Fruit fly (Drosophila melanogaster): Measurements from ENCODE around the gene cDIP.

The cDIP gene

dm6 chr3R:21179592-21180390, 18.9 kb upstream of the cDIP start (continued):
- TF ChIP-seq Neu2 (GFP tag; optimal IDR thresholded peaks at IDR 0.05; ENCODE audit: borderline replicate concordance): no peak
- no peak for TF ChIP-seq CHES-1-like (GFP tag; optimal IDR thresholded peaks at IDR 0.05)
- peak; percentile 13 for TF ChIP-seq BtbVII (GFP tag; optimal IDR thresholded peaks at IDR 0.05)
- TF ChIP-seq Hr78 (GFP tag; optimal IDR thresholded peaks at IDR 0.05): no peak
- TF ChIP-seq CG12659 (GFP tag; optimal IDR thresholded peaks at IDR 0.05): no peak
- no peak for TF ChIP-seq CG7987 (GFP tag; optimal IDR thresholded peaks at IDR 0.05)
- TF ChIP-seq zen2 (GFP tag; IDR thresholded peaks at IDR 0.05; ENCODE audit: partially characterized antibody): no peak
- no peak for TF ChIP-seq CG1024 (GFP tag; IDR thresholded peaks at IDR 0.05)
- TF ChIP-seq CG3726 (GFP tag; IDR thresholded peaks at IDR 0.05): no peak
- no peak for TF ChIP-seq TFAM (GFP tag; optimal IDR thresholded peaks at IDR 0.05)
- TF ChIP-seq Atf6 (GFP tag; IDR thresholded peaks at IDR 0.05): no peak
- TF ChIP-seq dati (GFP tag; IDR thresholded peaks at IDR 0.05): no peak
- TF ChIP-seq her (GFP tag; optimal IDR thresholded peaks at IDR 0.05): no peak
- TF ChIP-seq Aef1 (GFP tag; IDR thresholded peaks at IDR 0.05): no peak
- peak; percentile 34 for TF ChIP-seq CG16813 (GFP tag; IDR thresholded peaks at IDR 0.05; ENCODE audit: partially characterized antibody)
- TF ChIP-seq Dfd (GFP tag; optimal IDR thresholded peaks at IDR 0.05): no peak
- no peak for TF ChIP-seq CG1602 (GFP tag; optimal IDR thresholded peaks at IDR 0.05)
- no peak for TF ChIP-seq fd64A (GFP tag; optimal IDR thresholded peaks at IDR 0.05)
- TF ChIP-seq CG14667 (GFP tag; IDR thresholded peaks at IDR 0.05): no peak
- TF ChIP-seq Dek (tag; optimal IDR thresholded peaks at IDR 0.05): peak; percentile 24
- TF ChIP-seq schlank (tag; optimal IDR thresholded peaks at IDR 0.05): no peak
- peak; percentile 51 for TF ChIP-seq bbx (GFP tag; IDR thresholded peaks at IDR 0.05; ENCODE audit: partially characterized antibody)
- TF ChIP-seq ro (GFP tag; IDR thresholded peaks at IDR 0.05): no peak
- TF ChIP-seq Hey (tag; optimal IDR thresholded peaks at IDR 0.05): no peak
- no peak for TF ChIP-seq Antp (GFP tag; optimal IDR thresholded peaks at IDR 0.05)
- TF ChIP-seq Dad (GFP tag; optimal IDR thresholded peaks at IDR 0.05): no peak
- TF ChIP-seq ind (GFP tag; optimal IDR thresholded peaks at IDR 0.05): no peak
- no peak for TF ChIP-seq CG12155 (GFP tag; optimal IDR thresholded peaks at IDR 0.05)
- TF ChIP-seq gcm2 (GFP tag; optimal IDR thresholded peaks at IDR 0.05): no peak
- TF ChIP-seq row (GFP tag; IDR thresholded peaks at IDR 0.05): no peak; the same call in 2 of the 3 replicates
- no peak for TF ChIP-seq shn (GFP tag; optimal IDR thresholded peaks at IDR 0.05)
- TF ChIP-seq Dp (GFP tag; optimal IDR thresholded peaks at IDR 0.05): peak; percentile 78
- no peak for TF ChIP-seq ab (GFP tag; optimal IDR thresholded peaks at IDR 0.05)
- TF ChIP-seq Awh (GFP tag; IDR thresholded peaks at IDR 0.05): no peak
- TF ChIP-seq klu (GFP tag; IDR thresholded peaks at IDR 0.05): no peak
- no peak for TF ChIP-seq CG7357 (GFP tag; IDR thresholded peaks at IDR 0.05)
- no peak for TF ChIP-seq CG5180 (GFP tag; optimal IDR thresholded peaks at IDR 0.05)
- TF ChIP-seq cg (GFP tag; optimal IDR thresholded peaks at IDR 0.05): no peak
- no peak for TF ChIP-seq aop (GFP tag; IDR thresholded peaks at IDR 0.05)
- TF ChIP-seq CG4328 (GFP tag; optimal IDR thresholded peaks at IDR 0.05): no peak
- TF ChIP-seq CG43689 (GFP tag; IDR thresholded peaks at IDR 0.05): no peak
- TF ChIP-seq Pdp1 (GFP tag; optimal IDR thresholded peaks at IDR 0.05): no peak
- TF ChIP-seq CG4730 (GFP tag; IDR thresholded peaks at IDR 0.05): no peak
- TF ChIP-seq Lpt (GFP tag; optimal IDR thresholded peaks at IDR 0.05): no peak
- no peak for TF ChIP-seq gsb-n (tag; optimal IDR thresholded peaks at IDR 0.05)
- TF ChIP-seq pros (GFP tag; optimal IDR thresholded peaks at IDR 0.05): no peak
- no peak for TF ChIP-seq Kr (GFP tag; optimal IDR thresholded peaks at IDR 0.05)
- no peak for TF ChIP-seq CG6854 (GFP tag; optimal IDR thresholded peaks at IDR 0.05)
- peak; percentile 43; the same call in 1 of the 2 replicates for TF ChIP-seq unc-4 (GFP tag; IDR thresholded peaks at IDR 0.05; ENCODE audit: partially characterized antibody)
- TF ChIP-seq zfh2 (GFP tag; optimal IDR thresholded peaks at IDR 0.05): no peak

Data from whole organism, embryonic.